Fruit fly (Drosophila melanogaster) whole organism, embryonic: Measurements from ENCODE around the gene CG44001.

ENCODE experiments used
- Adf1 ChIP-seq: fragments of 200-800 bp; sonication (Bioruptor generic); IDR thresholded peaks from 2 replicates; pipeline ENCODE4 v1.3.6; 2022; ENCODE audit warnings: missing biosample characterization, missing genetic modification characterization
- B-H2 ChIP-seq: fragments of 200-800 bp; sonication (Bioruptor generic); optimal IDR thresholded peaks from 2 replicates; lab custom pipeline; 2018; ENCODE audit warnings: missing biosample characterization, mild to moderate bottlenecking, missing genetic modification characterization
- Bdp1 ChIP-seq: fragments of 200-800 bp; sonication (Bioruptor generic); optimal IDR thresholded peaks from 3 replicates; lab custom pipeline; 2016; ENCODE audit warnings: missing biosample characterization, missing genetic modification characterization
- CG13287 ChIP-seq: fragments of 200-800 bp; sonication (Bioruptor generic); IDR thresholded peaks from 2 replicates; pipeline ENCODE4 v1.3.6; 2022; ENCODE audit warnings: missing biosample characterization, missing genetic modification characterization; ENCODE audit not compliant: partially characterized antibody
- CG13894 ChIP-seq: fragments of 200-800 bp; sonication (Bioruptor generic); optimal IDR thresholded peaks from 3 replicates; lab custom pipeline; 2018; ENCODE audit warnings: missing biosample characterization, mild to moderate bottlenecking, missing genetic modification characterization, moderate library complexity
- CG14441 ChIP-seq: fragments of 200-800 bp; sonication (Bioruptor generic); IDR thresholded peaks from 2 replicates; pipeline ENCODE4 v1.3.6; 2022; ENCODE audit warnings: missing biosample characterization, missing genetic modification characterization
- CG15514 ChIP-seq: fragments of 200-800 bp; sonication (Bioruptor generic); optimal IDR thresholded peaks from 3 replicates; lab custom pipeline; 2017; ENCODE audit warnings: missing biosample characterization, missing genetic modification characterization, mild to moderate bottlenecking, moderate library complexity, missing genetic modification reagents
- CG16815 ChIP-seq: fragments of 200-800 bp; sonication (Bioruptor generic); optimal IDR thresholded peaks from 3 replicates; lab custom pipeline; 2017; ENCODE audit warnings: missing biosample characterization, mild to moderate bottlenecking, missing genetic modification characterization
- CG17829 ChIP-seq: fragments of 200-800 bp; optimal IDR thresholded peaks from 2 replicates; lab custom pipeline; 2019; ENCODE audit warnings: missing biosample characterization, mild to moderate bottlenecking, missing genetic modification characterization, moderate library complexity
- CG18599 ChIP-seq: fragments of 200-800 bp; sonication (Bioruptor generic); optimal IDR thresholded peaks from 3 replicates; lab custom pipeline; 2017; ENCODE audit warnings: missing biosample characterization, missing genetic modification characterization, mild to moderate bottlenecking, moderate library complexity, missing genetic modification reagents
- CG34376 ChIP-seq: fragments of 200-800 bp; sonication (Bioruptor generic); optimal IDR thresholded peaks from 2 replicates; lab custom pipeline; 2018; ENCODE audit warnings: missing biosample characterization, mild to moderate bottlenecking, missing genetic modification characterization
- CG34422 ChIP-seq: fragments of 200-800 bp; sonication (Bioruptor generic); IDR thresholded peaks from 3 replicates; pipeline ENCODE4 v1.3.6; 2022; ENCODE audit warnings: missing biosample characterization, missing genetic modification characterization
- CG4328 ChIP-seq: fragments of 200-800 bp; sonication (Bioruptor generic); optimal IDR thresholded peaks from 3 replicates; lab custom pipeline; 2017; ENCODE audit warnings: missing biosample characterization, missing genetic modification reagents, missing genetic modification characterization
- ERR ChIP-seq: fragments of 200-800 bp; sonication (Bioruptor generic); optimal IDR thresholded peaks from 2 replicates; lab custom pipeline; 2016; ENCODE audit warnings: missing biosample characterization, missing genetic modification characterization
- HmgD ChIP-seq: fragments of 200-800 bp; sonication (Bioruptor generic); optimal IDR thresholded peaks from 3 replicates; lab custom pipeline; 2016; ENCODE audit warnings: missing biosample characterization, missing genetic modification characterization
- HmgZ ChIP-seq: fragments of 200-800 bp; sonication (Bioruptor generic); optimal IDR thresholded peaks from 2 replicates; lab custom pipeline; 2018; ENCODE audit warnings: missing biosample characterization, mild to moderate bottlenecking, missing genetic modification characterization
- MBD-R2 ChIP-seq: fragments of 200-800 bp; sonication (Bioruptor generic); IDR thresholded peaks from 2 replicates; pipeline ENCODE4 v1.3.6; 2022; ENCODE audit warnings: missing biosample characterization, missing genetic modification characterization
- Mad ChIP-seq: fragments of 200-800 bp; sonication (Bioruptor generic); optimal IDR thresholded peaks from 2 replicates; lab custom pipeline; 2016; ENCODE audit warnings: missing biosample characterization, missing genetic modification characterization
- Nf-YC ChIP-seq: fragments of 200-800 bp; optimal IDR thresholded peaks from 3 replicates; lab custom pipeline; 2019; ENCODE audit warnings: missing biosample characterization, mild to moderate bottlenecking, missing genetic modification characterization, moderate library complexity
- Oli ChIP-seq: fragments of 200-800 bp; sonication (Bioruptor generic); optimal IDR thresholded peaks from 2 replicates; lab custom pipeline; 2018; ENCODE audit warnings: missing biosample characterization, mild to moderate bottlenecking, missing genetic modification characterization, moderate library complexity
- Sry-β ChIP-seq: fragments of 200-800 bp; sonication (Bioruptor generic); optimal IDR thresholded peaks from 2 replicates; lab custom pipeline; 2018; ENCODE audit warnings: missing biosample characterization, mild to moderate bottlenecking, missing genetic modification characterization, moderate library complexity
- Sry-δ ChIP-seq: fragments of 200-800 bp; sonication (Bioruptor generic); optimal IDR thresholded peaks from 2 replicates; lab custom pipeline; 2016; ENCODE audit warnings: missing biosample characterization, missing genetic modification characterization
- Trl ChIP-seq, 3 experiments: fragments of >200 bp in 2 of 3; fragments of 200-800 bp in 1 of 3; sonication (Bioruptor generic) in 1 of 3; optimal IDR thresholded peaks; 2 replicates in 1 of 3; 3 replicates in 2 of 3; lab custom pipeline; 2016 to 2017; ENCODE audit warnings: missing biosample characterization in 1 of 3, missing genetic modification characterization in 1 of 3
- YL-1 ChIP-seq: fragments of 200-800 bp; sonication (Bioruptor generic); optimal IDR thresholded peaks from 3 replicates; lab custom pipeline; 2017; ENCODE audit warnings: missing biosample characterization, mild to moderate bottlenecking, missing genetic modification characterization
- al ChIP-seq: fragments of 200-800 bp; sonication (Bioruptor generic); IDR thresholded peaks from 2 replicates; pipeline ENCODE4 v1.3.6; 2022; ENCODE audit warnings: missing biosample characterization, missing genetic modification characterization
- ap ChIP-seq: fragments of 200-800 bp; sonication (Bioruptor generic); IDR thresholded peaks from 2 replicates; pipeline ENCODE4 v1.3.6; 2022; ENCODE audit warnings: missing biosample characterization, missing genetic modification characterization
- bigmax ChIP-seq: fragments of 200-800 bp; sonication (Bioruptor generic); optimal IDR thresholded peaks from 2 replicates; lab custom pipeline; 2018; ENCODE audit warnings: missing biosample characterization, mild to moderate bottlenecking, missing genetic modification characterization
- chinmo ChIP-seq: fragments of 200-800 bp; sonication (Bioruptor generic); IDR thresholded peaks from 4 replicates; pipeline ENCODE4 v1.3.6; 2022; ENCODE audit warnings: missing biosample characterization, missing genetic modification characterization; ENCODE audit not compliant: partially characterized antibody
- crp ChIP-seq, 2 experiments: fragments of 200-800 bp; sonication (Bioruptor generic); optimal IDR thresholded peaks; 2 replicates in 1 of 2; 3 replicates in 1 of 2; lab custom pipeline; 2017; ENCODE audit warnings: missing biosample characterization in 2 of 2, missing genetic modification characterization in 2 of 2, mild to moderate bottlenecking in 1 of 2, moderate library complexity in 1 of 2
- gce ChIP-seq: fragments of 200-800 bp; sonication (Bioruptor generic); IDR thresholded peaks from 3 replicates; pipeline ENCODE4 v1.3.6; 2022; ENCODE audit warnings: missing biosample characterization, missing genetic modification characterization
- her ChIP-seq: fragments of 200-800 bp; sonication (Bioruptor generic); optimal IDR thresholded peaks from 2 replicates; lab custom pipeline; 2016; ENCODE audit warnings: missing biosample characterization, missing genetic modification characterization
- lab ChIP-seq: fragments of 200-800 bp; sonication (Bioruptor generic); optimal IDR thresholded peaks from 3 replicates; lab custom pipeline; 2017; ENCODE audit warnings: missing biosample characterization, missing genetic modification characterization, mild to moderate bottlenecking, moderate library complexity, missing genetic modification reagents
- lilli ChIP-seq: fragments of 200-800 bp; sonication (Bioruptor generic); optimal IDR thresholded peaks from 3 replicates; lab custom pipeline; 2016; ENCODE audit warnings: missing biosample characterization, missing genetic modification characterization
- odd ChIP-seq: fragments of 200-800 bp; sonication (Bioruptor generic); optimal IDR thresholded peaks from 2 replicates; lab custom pipeline; 2017; ENCODE audit warnings: missing biosample characterization, mild to moderate bottlenecking, missing genetic modification characterization
- onecut ChIP-seq: fragments of 200-800 bp; sonication (Bioruptor generic); IDR thresholded peaks from 2 replicates; pipeline ENCODE4 v1.3.6; 2022; ENCODE audit warnings: missing biosample characterization, missing genetic modification characterization
- peb ChIP-seq: fragments of 200-800 bp; sonication (Bioruptor generic); IDR thresholded peaks from 2 replicates; pipeline ENCODE4 v1.3.6; 2022; ENCODE audit warnings: missing biosample characterization, missing genetic modification characterization
- pfk ChIP-seq: fragments of 200-800 bp; sonication (Bioruptor generic); optimal IDR thresholded peaks from 2 replicates; lab custom pipeline; 2018; ENCODE audit warnings: missing biosample characterization, mild to moderate bottlenecking, missing genetic modification characterization, moderate library complexity
- pita ChIP-seq: fragments of 200-800 bp; sonication (Bioruptor generic); optimal IDR thresholded peaks from 2 replicates; lab custom pipeline; 2017; ENCODE audit warnings: missing biosample characterization, mild to moderate bottlenecking, missing genetic modification characterization
- scrt ChIP-seq: fragments of 200-800 bp; sonication (Bioruptor generic); optimal IDR thresholded peaks from 2 replicates; lab custom pipeline; 2018; ENCODE audit warnings: missing biosample characterization, mild to moderate bottlenecking, missing genetic modification characterization, moderate library complexity
- seq ChIP-seq: fragments of 200-800 bp; sonication (Bioruptor generic); IDR thresholded peaks from 2 replicates; pipeline ENCODE4 v1.3.6; 2022; ENCODE audit warnings: missing biosample characterization, missing genetic modification characterization
- slbo ChIP-seq: fragments of 200-800 bp; sonication (Bioruptor generic); IDR thresholded peaks from 2 replicates; pipeline ENCODE4 v1.3.6; 2022; ENCODE audit warnings: missing biosample characterization, missing genetic modification characterization
- sna ChIP-seq: fragments of 200-800 bp; sonication (Bioruptor generic); IDR thresholded peaks from 2 replicates; pipeline ENCODE4 v1.3.6; 2022; ENCODE audit warnings: missing biosample characterization, missing genetic modification characterization; ENCODE audit not compliant: partially characterized antibody
- sr ChIP-seq: fragments of 200-800 bp; sonication (Bioruptor generic); IDR thresholded peaks from 3 replicates; pipeline ENCODE4 v1.3.6; 2022; ENCODE audit warnings: missing biosample characterization, missing genetic modification characterization
- unpg ChIP-seq: fragments of 200-800 bp; sonication (Bioruptor generic); optimal IDR thresholded peaks from 3 replicates; lab custom pipeline; 2018; ENCODE audit warnings: missing biosample characterization, mild to moderate bottlenecking, missing genetic modification characterization, moderate library complexity
- usp ChIP-seq: fragments of >200 bp; optimal IDR thresholded peaks from 2 replicates; lab custom pipeline; 2017; ENCODE audit warnings: missing biosample characterization, missing genetic modification characterization
- zfh1 ChIP-seq: fragments of 200-800 bp; sonication (Bioruptor generic); IDR thresholded peaks from 3 replicates; pipeline ENCODE4 v1.3.6; 2022; ENCODE audit warnings: missing biosample characterization, missing genetic modification characterization

The CG44001 gene

dm6 chr2L:5063936-5064335 is 20.9 kb downstream of the CG44001 start (continued):
- peak; percentile 56 for TF ChIP-seq lab (GFP tag; lab: Kevin White, UChicago)
- TF ChIP-seq CG4328 (GFP tag; lab: Kevin White, UChicago) = peak; percentile 44
- TF ChIP-seq pfk (GFP tag; lab: Kevin White, UChicago) = peak; percentile 97
- no peak for TF ChIP-seq lilli (GFP tag; lab: Kevin White, UChicago)
- peak; percentile 34 for TF ChIP-seq CG13894 (tag; lab: Kevin White, UChicago)
- TF ChIP-seq Nf-YC (tag; lab: Kevin White, UChicago) = peak; percentile 24
- 0 out of 3 replicates have a peak, but pooled peaks have one; percentile 44 for TF ChIP-seq CG34422 (GFP tag; lab: Robert Waterston, UW)
- TF ChIP-seq Sry-δ (GFP tag; lab: Kevin White, UChicago) = no peak
- peak; percentile 50 for TF ChIP-seq CG34376 (GFP tag; lab: Kevin White, UChicago)
- TF ChIP-seq HmgD (GFP tag; lab: Kevin White, UChicago) = no peak
- peak; percentile 64 for TF ChIP-seq CG18599
- TF ChIP-seq crp (GFP tag; optimal IDR thresholded peaks at IDR 0.05; lab: Kevin White, UChicago) = peak in 1 of 2 experiments; percentile 78
- TF ChIP-seq Trl (optimal IDR thresholded peaks at IDR 0.05; lab: Kevin White, UChicago) = peak in 1 of 2 experiments; percentile 20
- TF ChIP-seq Trl (GFP tag; optimal IDR thresholded peaks at IDR 0.05; lab: Kevin White, UChicago) = no peak
- TF ChIP-seq odd (GFP tag; lab: Kevin White, UChicago) = peak; percentile 12
- peak; percentile 36 for TF ChIP-seq CG15514 (GFP tag; lab: Kevin White, UChicago)
- TF ChIP-seq MBD-R2 (GFP tag; lab: Robert Waterston, UW) = peak; percentile 9; the same call in 1 of the 2 replicates
- TF ChIP-seq Oli (tag; lab: Kevin White, UChicago) = no peak
- TF ChIP-seq scrt (GFP tag; lab: Kevin White, UChicago) = peak; percentile 55
- TF ChIP-seq Sry-β (GFP tag; lab: Kevin White, UChicago) = no peak
- TF ChIP-seq B-H2 (GFP tag; lab: Kevin White, UChicago) = no peak
- peak; percentile 5; the same call in 1 of the 2 replicates for TF ChIP-seq onecut (GFP tag; lab: Robert Waterston, UW)

- TF ChIP-seq CG17829 (tag; lab: Kevin White, UChicago) (peak; percentile 84), sna (no peak), usp (GFP tag; lab: Kevin White, UChicago) (no peak), CG13287 (GFP tag; lab: Robert Waterston, UW) (no peak; the same call in 1 of the 2 replicates), Mad (GFP tag; lab: Kevin White, UChicago) (peak; percentile 91), seq (GFP tag; lab: Robert Waterston, UW) (peak; percentile 80), chinmo (GFP tag; lab: Robert Waterston, UW) (peak; percentile 65; the same call in 1 of the 4 replicates), ap (peak; percentile 34), Nf-YC (tag; lab: Kevin White, UChicago) (peak; percentile 70), CG14441 (GFP tag; lab: Robert Waterston, UW) (peak; percentile 57; the same call in 1 of the 2 replicates), her (GFP tag; lab: Kevin White, UChicago) (peak; percentile 92), sr (GFP tag; lab: Robert Waterston, UW) (no peak; the same call in 1 of the 3 replicates), zfh1 (GFP tag; lab: Robert Waterston, UW) (peak; percentile 78), ERR (GFP tag; lab: Kevin White, UChicago) (peak; percentile 55), peb (no peak), bigmax (GFP tag; lab: Kevin White, UChicago) (peak; percentile 80), pita (peak; percentile 83), unpg (GFP tag; lab: Kevin White, UChicago) (peak; percentile 75), CG13894 (tag; lab: Kevin White, UChicago) (peak; percentile 83), CG16815 (GFP tag; lab: Kevin White, UChicago) (no peak), slbo (GFP tag; lab: Robert Waterston, UW) (peak; percentile 61), gce (peak; percentile 78; the same call in 2 of the 3 replicates), Adf1 (GFP tag; lab: Robert Waterston, UW) (peak; percentile 47), HmgZ (peak; percentile 90), Bdp1 (GFP tag; lab: Kevin White, UChicago) (peak; percentile 62), Sry-δ (GFP tag; lab: Kevin White, UChicago) (peak; percentile 77), YL-1 (GFP tag; lab: Kevin White, UChicago) (peak; percentile 97), al (GFP tag; lab: Robert Waterston, UW) (no peak)
These were observed 27.9 kb downstream of the CG44001 start, which contains the start of gene RpL37A for dm6 chr2L:5070797-5071579. Gene RpL37A (plus strand): TSS chr2L:5070957.
